Worm (Caenorhabditis elegans) whole organism, L1 larva: Measurements from ENCODE around the gene hda-10.

Experiments
- C16A3.4 ChIP-seq: fragments of 150-350 bp; optimal IDR thresholded peaks from 2 replicates; lab custom pipeline; 2014; ENCODE audit warnings: missing biosample characterization, missing genetic modification characterization
- aha-1 ChIP-seq: fragments of 150-350 bp; optimal IDR thresholded peaks from 2 replicates; lab custom pipeline; 2014; ENCODE audit warnings: missing biosample characterization, missing genetic modification characterization
- aly-2 ChIP-seq: fragments of 150-350 bp; optimal IDR thresholded peaks from 2 replicates; lab custom pipeline; 2014; ENCODE audit warnings: missing biosample characterization, missing genetic modification characterization
- ama-1 ChIP-seq: fragments of 150-350 bp; optimal IDR thresholded peaks from 2 replicates; lab custom pipeline; 2014
- ceh-63 ChIP-seq: fragments of 200-800 bp; sonication (Bioruptor generic); optimal IDR thresholded peaks from 2 replicates; lab custom pipeline; 2018; ENCODE audit warnings: mild to moderate bottlenecking, missing genetic modification characterization, missing compliant biosample characterization
- ceh-8 ChIP-seq: fragments of 200-800 bp; sonication (Bioruptor generic); optimal IDR thresholded peaks from 2 replicates; lab custom pipeline; 2018; ENCODE audit warnings: mild to moderate bottlenecking, missing genetic modification characterization, moderate library complexity, missing compliant biosample characterization
- ceh-82 ChIP-seq, 3 experiments: fragments of 150-350 bp in 1 of 3; sonication (generic microtip) in 2 of 3; optimal IDR thresholded peaks; 2 replicates each; lab custom pipeline; 2014 to 2017; ENCODE audit warnings: missing biosample characterization in 3 of 3, missing genetic modification characterization in 3 of 3
- ceh-90 ChIP-seq: sonication (generic microtip); optimal IDR thresholded peaks from 2 replicates; lab custom pipeline; 2016; ENCODE audit warnings: missing genetic modification characterization, missing compliant biosample characterization
- dpl-1 ChIP-seq, 3 experiments: fragments of 150-350 bp in 2 of 3; sonication (generic microtip) in 1 of 3; optimal IDR thresholded peaks; 2 replicates each; lab custom pipeline; 2014 to 2017; ENCODE audit warnings: missing biosample characterization in 3 of 3, missing genetic modification characterization in 3 of 3, missing genetic modification reagents in 3 of 3
- dsc-1 ChIP-seq: sonication (generic microtip); optimal IDR thresholded peaks from 2 replicates; lab custom pipeline; 2016; ENCODE audit warnings: mild to moderate bottlenecking, missing genetic modification characterization, missing compliant biosample characterization
- efl-1 ChIP-seq, 4 experiments: fragments of 150-350 bp; optimal IDR thresholded peaks in 3 of 4; peaks in 1 of 4; 1 replicate in 1 of 4; 2 replicates in 3 of 4; lab custom pipeline; 2014; ENCODE audit warnings: missing biosample characterization in 2 of 4, missing genetic modification characterization in 2 of 4, missing genetic modification reagents in 2 of 4
- egl-13 ChIP-seq: sonication (generic microtip); optimal IDR thresholded peaks from 2 replicates; lab custom pipeline; 2016; ENCODE audit warnings: missing genotype, missing genetic modification reagents, missing genetic modification characterization, missing compliant biosample characterization
- elt-3 ChIP-seq, 6 experiments: fragments of 150-350 bp in 1 of 6; sonication (generic microtip); optimal IDR thresholded peaks; 2 replicates each; lab custom pipeline; 2017 to 2018; ENCODE audit warnings: missing biosample characterization in 6 of 6, missing genetic modification characterization in 6 of 6, inconsistent platforms in 1 of 6
- ets-5 ChIP-seq: fragments of 200-800 bp; sonication (Bioruptor generic); IDR thresholded peaks from 2 replicates; pipeline ENCODE4 v1.3.6; 2022; ENCODE audit warnings: missing genetic modification characterization, missing compliant biosample characterization
- grh-1 ChIP-seq: fragments of 200-800 bp; sonication (Bioruptor generic); IDR thresholded peaks from 2 replicates; pipeline ENCODE4 v1.3.6; 2022; ENCODE audit warnings: missing genetic modification reagents, missing genetic modification characterization, missing compliant biosample characterization
- hlh-17 ChIP-seq: fragments of 200-800 bp; sonication (Bioruptor generic); optimal IDR thresholded peaks from 2 replicates; lab custom pipeline; 2018; ENCODE audit warnings: missing genetic modification characterization, mild to moderate bottlenecking, missing compliant biosample characterization, moderate library complexity, borderline replicate concordance
- hpl-2 ChIP-seq: fragments of 150-350 bp; optimal IDR thresholded peaks from 2 replicates; lab custom pipeline; 2014; ENCODE audit warnings: missing biosample characterization, missing genetic modification reagents, missing genetic modification characterization
- lin-14 ChIP-seq: fragments of 200-800 bp; sonication (Bioruptor generic); optimal IDR thresholded peaks from 2 replicates; lab custom pipeline; 2018; ENCODE audit warnings: mild to moderate bottlenecking, missing genetic modification characterization, moderate library complexity, missing compliant biosample characterization
- lin-15B ChIP-seq: fragments of 150-350 bp; sonication (generic microtip); optimal IDR thresholded peaks from 3 replicates; lab custom pipeline; 2014; ENCODE audit warnings: missing biosample characterization, missing genetic modification characterization
- lin-35 ChIP-seq, 2 experiments: fragments of 150-350 bp; optimal IDR thresholded peaks; 2 replicates each; lab custom pipeline; 2014; ENCODE audit warnings: missing biosample characterization in 2 of 2, missing genetic modification characterization in 2 of 2, missing genetic modification reagents in 2 of 2
- lir-3 ChIP-seq: sonication (generic microtip); optimal IDR thresholded peaks from 2 replicates; lab custom pipeline; 2016; ENCODE audit warnings: mild to moderate bottlenecking, missing genetic modification characterization, moderate library complexity, missing compliant biosample characterization; ENCODE audit not compliant: poor library complexity
- lsy-2 ChIP-seq, 2 experiments: fragments of 150-350 bp; optimal IDR thresholded peaks; 2 replicates each; lab custom pipeline; 2014; ENCODE audit warnings: missing biosample characterization in 2 of 2, missing genetic modification characterization in 2 of 2
- nhr-11 ChIP-seq: fragments of 150-350 bp; optimal IDR thresholded peaks from 2 replicates; lab custom pipeline; 2014; ENCODE audit warnings: missing biosample characterization, missing genetic modification characterization
- nhr-20 ChIP-seq: sonication (generic microtip); optimal IDR thresholded peaks from 2 replicates; lab custom pipeline; 2016; ENCODE audit warnings: mild to moderate bottlenecking, missing genetic modification characterization, missing compliant biosample characterization
- nhr-237 ChIP-seq: fragments of 150-350 bp; optimal IDR thresholded peaks from 2 replicates; lab custom pipeline; 2014; ENCODE audit warnings: missing biosample characterization, missing genetic modification characterization
- nhr-47 ChIP-seq: sonication (generic microtip); optimal IDR thresholded peaks from 2 replicates; lab custom pipeline; 2016; ENCODE audit warnings: mild to moderate bottlenecking, missing genetic modification characterization, moderate library complexity, missing compliant biosample characterization
- nhr-71 ChIP-seq: sonication (generic microtip); optimal IDR thresholded peaks from 2 replicates; lab custom pipeline; 2016; ENCODE audit warnings: mild to moderate bottlenecking, missing genetic modification characterization, moderate library complexity, missing compliant biosample characterization
- nhr-77 ChIP-seq: fragments of 150-350 bp; optimal IDR thresholded peaks from 2 replicates; lab custom pipeline; 2014; ENCODE audit warnings: missing biosample characterization, missing genetic modification characterization
- nhr-90 ChIP-seq: sonication (generic microtip); optimal IDR thresholded peaks from 2 replicates; lab custom pipeline; 2016; ENCODE audit warnings: mild to moderate bottlenecking, missing genetic modification characterization, missing compliant biosample characterization; ENCODE audit not compliant: poor library complexity
- pqm-1 ChIP-seq: sonication (generic microtip); optimal IDR thresholded peaks from 3 replicates; lab custom pipeline; 2017; ENCODE audit warnings: missing biosample characterization, missing genetic modification characterization
- rnt-1 ChIP-seq: sonication (generic microtip); optimal IDR thresholded peaks from 2 replicates; lab custom pipeline; 2016; ENCODE audit warnings: mild to moderate bottlenecking, missing genetic modification characterization, moderate library complexity, missing compliant biosample characterization
- snu-23 ChIP-seq: sonication (generic microtip); optimal IDR thresholded peaks from 2 replicates; lab custom pipeline; 2016; ENCODE audit warnings: missing genetic modification characterization, missing compliant biosample characterization
- sox-4 ChIP-seq: sonication (generic microtip); optimal IDR thresholded peaks from 2 replicates; lab custom pipeline; 2016; ENCODE audit warnings: missing genetic modification characterization, missing compliant biosample characterization
- swsn-7 ChIP-seq: sonication (generic microtip); optimal IDR thresholded peaks from 2 replicates; lab custom pipeline; 2016; ENCODE audit warnings: missing genetic modification characterization, missing compliant biosample characterization
- unc-130 ChIP-seq: fragments of 150-350 bp; optimal IDR thresholded peaks from 2 replicates; lab custom pipeline; 2017; ENCODE audit warnings: missing biosample characterization, missing genetic modification characterization, inconsistent platforms
- ztf-4 ChIP-seq: fragments of 150-350 bp; optimal IDR thresholded peaks from 2 replicates; lab custom pipeline; 2014; ENCODE audit warnings: missing biosample characterization, missing genetic modification characterization

hda-10 gene

ce11 chrII:13888278-13888677 lies 5.8 kb downstream of the hda-10 start, which contains the start of gene mcd-1 (continued):
- TF ChIP-seq ztf-4 (no peak), nhr-11 (tag; lab: Kevin White, UChicago) (no peak), egl-13 (tag; lab: Kevin White, UChicago) (peak; percentile 26), lin-35 (GFP tag; optimal IDR thresholded peaks at IDR 0.05; lab: Kevin White, UChicago) (peak; percentile 78 to 93), hpl-2 (peak; percentile 16), ceh-63 (GFP tag; lab: Kevin White, UChicago) (no peak), C16A3.4 (tag; lab: Kevin White, UChicago) (peak; percentile 59), pqm-1 (no peak), grh-1 (GFP tag; lab: Robert Waterston, UW) (no peak), swsn-7 (tag; lab: Kevin White, UChicago) (peak; percentile 21), aly-2 (tag; lab: Kevin White, UChicago) (no peak), elt-3 (tag; optimal IDR thresholded peaks at IDR 0.05; lab: Kevin White, UChicago) (peak in 1 of 6 experiments; percentile 6), nhr-47 (peak; percentile 65), ets-5 (GFP tag; lab: Robert Waterston, UW) (no peak), lin-15B (tag; lab: Kevin White, UChicago) (peak; percentile 92), ama-1 (no peak), ceh-90 (tag; lab: Kevin White, UChicago) (no peak), lir-3 (tag; lab: Kevin White, UChicago) (no peak), lsy-2 (tag; optimal IDR thresholded peaks at IDR 0.05; lab: Kevin White, UChicago) (peak; percentile 64 to 90)

ce11 chrII:13896279-13896774 lies 13.8 kb downstream of the hda-10 start:
- no peak for TF ChIP-seq hlh-17
- peak; percentile 40 for TF ChIP-seq ceh-8

- TF ChIP-seq dpl-1 (GFP tag; optimal IDR thresholded peaks at IDR 0.05; lab: Kevin White, UChicago): no peak
- no peak for TF ChIP-seq nhr-77 (tag; lab: Kevin White, UChicago)
- no peak for TF ChIP-seq nhr-20 (tag; lab: Kevin White, UChicago)
These were observed 17.3 kb downstream of the hda-10 start for ce11 chrII:13899777-13900176.

ce11 chrII:13902014-13902413 lies 19.5 kb downstream of the hda-10 start, which contains the start of gene W02B8.1:
Gene W02B8.1, minus strand, starts transcription at chrII:13902114.
- TF ChIP-seq nhr-90: no peak

ce11 chrII:13903482-13903881 lies 21.0 kb downstream of the hda-10 start:
- peak; percentile 50 for TF ChIP-seq snu-23 (GFP tag; lab: Kevin White, UChicago)
- TF ChIP-seq dpl-1 (GFP tag; optimal IDR thresholded peaks at IDR 0.05; lab: Kevin White, UChicago): peak in 1 of 3 experiments; percentile 21
- peak; percentile 73 for TF ChIP-seq lin-14 (GFP tag; lab: Kevin White, UChicago)
- TF ChIP-seq ceh-82 (tag; optimal IDR thresholded peaks at IDR 0.05; lab: Kevin White, UChicago): no peak
- TF ChIP-seq nhr-71 (tag; lab: Kevin White, UChicago): peak; percentile 57
- peak; percentile 4 for TF ChIP-seq nhr-20 (tag; lab: Kevin White, UChicago)
- peak; percentile 31 for TF ChIP-seq unc-130
- TF ChIP-seq rnt-1 (tag; lab: Kevin White, UChicago): peak; percentile 69
- TF ChIP-seq nhr-237 (tag; lab: Kevin White, UChicago): no peak
- peak; percentile 26 for TF ChIP-seq dsc-1 (tag; lab: Kevin White, UChicago)
- peak; percentile 6 for TF ChIP-seq nhr-47
- TF ChIP-seq lin-35 (GFP tag; optimal IDR thresholded peaks at IDR 0.05; lab: Kevin White, UChicago): peak in 1 of 2 experiments; percentile 9
- no peak for TF ChIP-seq aha-1 (tag; lab: Kevin White, UChicago)
- TF ChIP-seq lsy-2 (tag; optimal IDR thresholded peaks at IDR 0.05; lab: Kevin White, UChicago): peak; percentile 18 to 46
- TF ChIP-seq sox-4 (tag; lab: Kevin White, UChicago): no peak
- peak in 1 of 2 experiments; percentile 17 for TF ChIP-seq efl-1 (optimal IDR thresholded peaks at IDR 0.05; lab: Kevin White, UChicago)
- peak in 1 of 2 experiments; percentile 28 for TF ChIP-seq efl-1 (GFP tag; optimal IDR thresholded peaks at IDR 0.05 in 1 of 2; lab: Kevin White, UChicago)
- TF ChIP-seq ztf-4: peak; percentile 0
